Worm (Caenorhabditis elegans): Measurements from ENCODE around the gene ttr-8.

The ttr-8 gene

DNA sequence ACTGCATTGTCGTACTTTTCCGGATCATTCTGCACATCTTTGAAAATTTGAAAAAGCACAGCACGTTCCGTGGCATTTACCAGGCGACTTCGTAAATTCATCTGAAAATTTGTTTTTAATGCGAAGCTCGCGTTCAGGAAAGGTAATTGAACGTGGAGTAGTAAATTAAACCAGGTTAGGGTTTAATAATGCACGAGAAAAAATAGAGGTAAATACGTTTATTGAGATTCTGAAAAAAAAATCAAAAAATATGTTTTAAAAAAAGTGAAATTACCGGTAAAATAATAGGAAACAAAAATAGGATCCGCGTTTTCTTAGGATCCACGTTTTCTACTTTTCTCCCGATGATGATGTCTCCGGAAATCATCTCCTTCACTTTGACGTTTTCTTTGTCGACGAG, 46.7 kb downstream of the ttr-8 start, which contains the start of gene clk-2:
Gene clk-2 (minus strand): TSS at position 101 of the 400 bp plus-strand sequence.
- TF ChIP-seq B0310.2 (tag; optimal IDR thresholded peaks at IDR 0.05) (no peak), sea-1 (GFP tag; conservative IDR thresholded peaks at IDR 0.05) (no peak), ceh-13 (GFP tag; optimal IDR thresholded peaks at IDR 0.05) (no peak), tra-4 (tag; optimal IDR thresholded peaks at IDR 0.05) (no peak), scrt-1 (GFP tag; IDR thresholded peaks at IDR 0.05) (no peak), ets-7 (tag; optimal IDR thresholded peaks at IDR 0.05) (no peak), ceh-36 (tag; optimal IDR thresholded peaks at IDR 0.05) (no peak), tbx-37 (GFP tag; conservative IDR thresholded peaks at IDR 0.05) (no peak), flt-1 (GFP tag; IDR thresholded peaks at IDR 0.05) (no peak), aly-1 (tag; optimal IDR thresholded peaks at IDR 0.05) (no peak), tbx-11 (GFP tag; IDR thresholded peaks at IDR 0.05) (no peak), ama-1 (optimal IDR thresholded peaks at IDR 0.05) (no peak), hmg-4 (GFP tag; optimal IDR thresholded peaks at IDR 0.05) (no peak), hnd-1 (tag; optimal IDR thresholded peaks at IDR 0.05) (no peak), pes-1 (GFP tag; IDR thresholded peaks at IDR 0.05) (no peak), F13C5.2 (tag; optimal IDR thresholded peaks at IDR 0.05) (no peak), hmbx-1 (tag; optimal IDR thresholded peaks at IDR 0.05) (no peak)
